Fruit fly (Drosophila melanogaster): ENCODE measurements around the gene sv.

DNA sequence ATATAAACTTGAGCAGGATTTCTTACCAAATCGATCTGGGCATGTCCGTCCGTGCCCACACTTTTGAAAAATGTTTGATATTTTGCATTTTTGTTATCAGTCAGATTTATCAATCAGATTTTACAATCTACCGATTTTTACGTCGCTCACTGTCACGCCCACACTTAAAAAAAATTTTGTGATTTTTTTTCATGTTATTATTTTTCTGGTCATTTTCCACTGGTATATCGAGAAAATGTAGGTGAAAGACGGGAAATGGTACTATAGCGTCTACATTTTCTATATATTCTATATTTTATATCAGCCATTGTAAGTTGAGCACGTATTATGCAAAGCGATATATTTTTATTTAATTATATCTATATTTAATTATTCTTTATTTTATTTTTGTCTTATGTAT, 24.4 kb upstream of the sv start:
- no peak for TF ChIP-seq Myc (optimal IDR thresholded peaks at IDR 0.05)
- TF ChIP-seq insv (optimal IDR thresholded peaks at IDR 0.05), result no peak
- no peak for TF ChIP-seq Sin3A (optimal IDR thresholded peaks at IDR 0.05)
- TF ChIP-seq h (optimal IDR thresholded peaks at IDR 0.05), result no peak
